Fruit fly (Drosophila melanogaster) whole organism, prepupa: ENCODE measurements around the gene CG32213.

Source experiments
- CG8632 ChIP-seq: fragments of 200-800 bp; sonication (Bioruptor generic); optimal IDR thresholded peaks from 3 replicates; lab custom pipeline; 2016; ENCODE audit warnings: missing biosample characterization, missing genetic modification characterization
- Eip78C ChIP-seq: fragments of 200-800 bp; sonication (Bioruptor generic); peaks from one replicate; lab custom pipeline; 2016; ENCODE audit warnings: missing biosample characterization, missing genetic modification characterization
- Gug ChIP-seq: fragments of 200-800 bp; sonication (Bioruptor generic); IDR thresholded peaks from 2 replicates; pipeline ENCODE4 v1.3.6; 2022; ENCODE audit warnings: missing biosample characterization, missing genetic modification characterization
- Hr38 ChIP-seq: sonication (Bioruptor generic); optimal IDR thresholded peaks from 2 replicates; lab custom pipeline; 2016; ENCODE audit warnings: missing biosample characterization, missing genetic modification characterization
- Hr39 ChIP-seq: fragments of 200-800 bp; sonication (Bioruptor generic); optimal IDR thresholded peaks from 2 replicates; lab custom pipeline; 2016; ENCODE audit warnings: missing biosample characterization, missing genetic modification characterization
- Sox14 ChIP-seq: fragments of 200-800 bp; sonication (Bioruptor generic); optimal IDR thresholded peaks from 3 replicates; lab custom pipeline; 2016; ENCODE audit warnings: missing biosample characterization, missing genetic modification characterization
- dsx ChIP-seq: fragments of 200-800 bp; optimal IDR thresholded peaks from 3 replicates; lab custom pipeline; 2019; ENCODE audit warnings: missing biosample characterization, mild to moderate bottlenecking, missing genetic modification characterization, moderate library complexity; ENCODE audit not compliant: poor library complexity, severe bottlenecking

dm6 chr3L:19446394-19447349 lies 29.0 kb upstream of the CG32213 start, which contains the start of the genes CG33062 and Chd3:
- TF ChIP-seq Hr39 (GFP tag; lab: Kevin White, UChicago) (peak; percentile 20), Hr38 (no peak), Eip78C (GFP tag; lab: Kevin White, UChicago) (peak; percentile 37), dsx (GFP tag; lab: Kevin White, UChicago) (no peak), Sox14 (GFP tag; lab: Kevin White, UChicago) (no peak), CG8632 (no peak), Gug (no peak)
